Fruit fly (Drosophila melanogaster) whole organism, embryonic: Measurements from ENCODE around the gene mRpL30.

Experiments used
- Asciz ChIP-seq: fragments of 200-800 bp; sonication (Bioruptor generic); optimal IDR thresholded peaks from 2 replicates; lab custom pipeline; 2017; ENCODE audit warnings: missing biosample characterization, mild to moderate bottlenecking, missing genetic modification characterization, missing genetic modification reagents
- Awh ChIP-seq: fragments of 200-800 bp; sonication (Bioruptor generic); IDR thresholded peaks from 2 replicates; pipeline ENCODE4, ENCODE4 v1.3.6; 2022; ENCODE audit warnings: missing biosample characterization, missing genetic modification characterization
- Bdp1 ChIP-seq: fragments of 200-800 bp; sonication (Bioruptor generic); optimal IDR thresholded peaks from 3 replicates; lab custom pipeline; 2016; ENCODE audit warnings: missing biosample characterization, missing genetic modification characterization
- CG10147 ChIP-seq: fragments of 200-800 bp; sonication (Bioruptor generic); optimal IDR thresholded peaks from 2 replicates; lab custom pipeline; 2019; ENCODE audit warnings: missing biosample characterization, mild to moderate bottlenecking, missing genetic modification characterization, moderate library complexity
- CG10209 ChIP-seq: fragments of 200-800 bp; sonication (Bioruptor generic); optimal IDR thresholded peaks from 3 replicates; lab custom pipeline; 2017; ENCODE audit warnings: missing biosample characterization, mild to moderate bottlenecking, missing genetic modification characterization, missing genetic modification reagents
- CG10274 ChIP-seq: fragments of 200-800 bp; sonication (Bioruptor generic); optimal IDR thresholded peaks from 3 replicates; lab custom pipeline; 2017; ENCODE audit warnings: missing biosample characterization, mild to moderate bottlenecking, missing genetic modification characterization
- CG12236 ChIP-seq: fragments of 200-800 bp; sonication (Bioruptor generic); optimal IDR thresholded peaks from 2 replicates; lab custom pipeline; 2016; ENCODE audit warnings: missing biosample characterization, missing genetic modification characterization
- CG12744 ChIP-seq: fragments of 200-800 bp; sonication (Bioruptor generic); optimal IDR thresholded peaks from 2 replicates; lab custom pipeline; 2016; ENCODE audit warnings: missing biosample characterization, missing genetic modification characterization
- CG15269 ChIP-seq: fragments of 200-800 bp; sonication (Bioruptor generic); optimal IDR thresholded peaks from 2 replicates; lab custom pipeline; 2018; ENCODE audit warnings: missing biosample characterization, mild to moderate bottlenecking, missing genetic modification characterization, moderate library complexity
- CG17912 ChIP-seq: fragments of 200-800 bp; sonication (Bioruptor generic); optimal IDR thresholded peaks from 2 replicates; lab custom pipeline; 2018; ENCODE audit warnings: missing biosample characterization, mild to moderate bottlenecking, missing genetic modification characterization
- CG18011 ChIP-seq: fragments of 200-800 bp; sonication (Bioruptor generic); optimal IDR thresholded peaks from 2 replicates; lab custom pipeline; 2017; ENCODE audit warnings: missing biosample characterization, missing genetic modification characterization, mild to moderate bottlenecking, moderate library complexity, missing genotype
- CG3163 ChIP-seq: fragments of 200-800 bp; sonication (Bioruptor generic); optimal IDR thresholded peaks from 3 replicates; lab custom pipeline; 2016; ENCODE audit warnings: missing biosample characterization, missing genetic modification characterization
- CG32767 ChIP-seq: fragments of 200-800 bp; sonication (Bioruptor generic); IDR thresholded peaks from 2 replicates; pipeline ENCODE4 v1.3.6; 2022; ENCODE audit warnings: missing biosample characterization, missing genetic modification characterization
- CG3995 ChIP-seq: fragments of 200-800 bp; sonication (Bioruptor generic); optimal IDR thresholded peaks from 3 replicates; lab custom pipeline; 2016; ENCODE audit warnings: missing biosample characterization, missing genetic modification characterization
- CG4404 ChIP-seq: fragments of 200-800 bp; sonication (Bioruptor generic); IDR thresholded peaks from 2 replicates; pipeline ENCODE4 v1.3.6; 2022; ENCODE audit warnings: missing biosample characterization, missing genetic modification characterization
- CG6854 ChIP-seq: fragments of 200-800 bp; sonication (Bioruptor generic); optimal IDR thresholded peaks from 3 replicates; lab custom pipeline; 2017; ENCODE audit warnings: missing biosample characterization, mild to moderate bottlenecking, missing genetic modification characterization
- CG8944 ChIP-seq: fragments of 200-800 bp; sonication (Bioruptor generic); optimal IDR thresholded peaks from 3 replicates; lab custom pipeline; 2016; ENCODE audit warnings: missing biosample characterization, missing genetic modification characterization
- CkIIα-i1 ChIP-seq: fragments of 200-800 bp; sonication (Bioruptor generic); IDR thresholded peaks from 2 replicates; pipeline ENCODE4 v1.3.6; 2022; ENCODE audit warnings: missing biosample characterization, missing genetic modification characterization
- Dad ChIP-seq: fragments of 200-800 bp; sonication (Bioruptor generic); optimal IDR thresholded peaks from 3 replicates; lab custom pipeline; 2016; ENCODE audit warnings: missing biosample characterization, missing genetic modification characterization
- Dp ChIP-seq: fragments of 200-800 bp; sonication (Bioruptor generic); optimal IDR thresholded peaks from 2 replicates; lab custom pipeline; 2018; ENCODE audit warnings: missing biosample characterization, mild to moderate bottlenecking, missing genetic modification characterization, moderate library complexity
- Elba2 ChIP-seq: fragments of 200-800 bp; sonication (Bioruptor generic); optimal IDR thresholded peaks from 3 replicates; lab custom pipeline; 2016; ENCODE audit warnings: missing biosample characterization, missing genetic modification characterization
- Fer3 ChIP-seq: fragments of 200-800 bp; sonication (Bioruptor generic); optimal IDR thresholded peaks from 2 replicates; lab custom pipeline; 2018; ENCODE audit warnings: missing biosample characterization, mild to moderate bottlenecking, missing genetic modification characterization, moderate library complexity
- Gug ChIP-seq: fragments of 200-800 bp; sonication (Bioruptor generic); IDR thresholded peaks from 4 replicates; pipeline ENCODE4 v1.3.6; 2022; ENCODE audit warnings: missing biosample characterization, missing genetic modification characterization
- HmgD ChIP-seq: fragments of 200-800 bp; sonication (Bioruptor generic); optimal IDR thresholded peaks from 3 replicates; lab custom pipeline; 2016; ENCODE audit warnings: missing biosample characterization, missing genetic modification characterization
- Hmr ChIP-seq: fragments of 200-800 bp; sonication (Bioruptor generic); optimal IDR thresholded peaks from 3 replicates; lab custom pipeline; 2017; ENCODE audit warnings: mild to moderate bottlenecking, missing biosample characterization, missing genetic modification reagents, missing genetic modification characterization
- Hr78 ChIP-seq, 2 experiments: fragments of 200-800 bp in 1 of 2; fragments of >200 bp in 1 of 2; sonication (Bioruptor generic) in 1 of 2; optimal IDR thresholded peaks; 2 replicates each; lab custom pipeline; 2017 to 2019; ENCODE audit warnings: missing biosample characterization in 2 of 2, missing genetic modification characterization in 2 of 2, mild to moderate bottlenecking in 1 of 2, moderate library complexity in 1 of 2
- Hsf ChIP-seq: fragments of 200-800 bp; sonication (Bioruptor generic); optimal IDR thresholded peaks from 3 replicates; lab custom pipeline; 2016; ENCODE audit warnings: missing biosample characterization, missing genetic modification characterization
- Lpt ChIP-seq: fragments of >200 bp; optimal IDR thresholded peaks from 2 replicates; lab custom pipeline; 2018; ENCODE audit warnings: missing biosample characterization, missing genetic modification characterization
- Mes4 ChIP-seq: fragments of 200-800 bp; sonication (Bioruptor generic); optimal IDR thresholded peaks from 2 replicates; lab custom pipeline; 2016; ENCODE audit warnings: missing biosample characterization, missing genetic modification characterization
- Mrtf ChIP-seq: fragments of 200-800 bp; sonication (Bioruptor generic); IDR thresholded peaks from 3 replicates; pipeline ENCODE4 v1.3.6; 2022; ENCODE audit warnings: missing biosample characterization, missing genetic modification characterization
- Oaz ChIP-seq: fragments of 200-800 bp; sonication (Bioruptor generic); IDR thresholded peaks from 2 replicates; pipeline ENCODE4 v1.3.6; 2022; ENCODE audit warnings: missing biosample characterization, missing genetic modification characterization
- Poxn ChIP-seq: fragments of 200-800 bp; sonication (Bioruptor generic); IDR thresholded peaks from 2 replicates; pipeline ENCODE4 v1.3.6; 2022; ENCODE audit warnings: missing biosample characterization, missing genetic modification characterization
- ato ChIP-seq: fragments of 200-800 bp; sonication (Bioruptor generic); IDR thresholded peaks from 2 replicates; pipeline ENCODE4 v1.3.6; 2022; ENCODE audit warnings: missing biosample characterization, missing genetic modification characterization; ENCODE audit not compliant: partially characterized antibody
- bsh ChIP-seq, 2 experiments: fragments of 200-800 bp; sonication (Bioruptor generic); optimal IDR thresholded peaks; 2 replicates each; lab custom pipeline; 2017 to 2018; ENCODE audit warnings: mild to moderate bottlenecking in 2 of 2, missing biosample characterization in 2 of 2, missing genetic modification characterization in 2 of 2, moderate library complexity in 1 of 2
- cad ChIP-seq: fragments of >200 bp; optimal IDR thresholded peaks from 2 replicates; lab custom pipeline; 2017; ENCODE audit warnings: missing biosample characterization, missing genetic modification characterization
- chif ChIP-seq, 2 experiments: fragments of 200-800 bp; sonication (Bioruptor generic); optimal IDR thresholded peaks; 3 replicates each; lab custom pipeline; 2016; ENCODE audit warnings: missing biosample characterization in 2 of 2, missing genetic modification characterization in 2 of 2
- chinmo ChIP-seq: fragments of 200-800 bp; sonication (Bioruptor generic); IDR thresholded peaks from 4 replicates; pipeline ENCODE4 v1.3.6; 2022; ENCODE audit warnings: missing biosample characterization, missing genetic modification characterization; ENCODE audit not compliant: partially characterized antibody
- eve ChIP-seq, 2 experiments: fragments of >200 bp; optimal IDR thresholded peaks; 2 replicates each; lab custom pipeline; 2017; ENCODE audit warnings: missing biosample characterization in 2 of 2, missing genetic modification characterization in 2 of 2
- eyg ChIP-seq: fragments of 200-800 bp; sonication (Bioruptor generic); optimal IDR thresholded peaks from 3 replicates; lab custom pipeline; 2016; ENCODE audit warnings: missing biosample characterization, missing genetic modification characterization
- gcm ChIP-seq: fragments of 200-800 bp; sonication (Bioruptor generic); optimal IDR thresholded peaks from 2 replicates; lab custom pipeline; 2019; ENCODE audit warnings: missing biosample characterization, mild to moderate bottlenecking, missing genetic modification characterization, moderate library complexity
- kah ChIP-seq: fragments of 200-800 bp; sonication (Bioruptor generic); optimal IDR thresholded peaks from 2 replicates; lab custom pipeline; 2018; ENCODE audit warnings: missing biosample characterization, mild to moderate bottlenecking, missing genetic modification characterization
- maf-S ChIP-seq: fragments of 200-800 bp; sonication (Bioruptor generic); optimal IDR thresholded peaks from 2 replicates; lab custom pipeline; 2016; ENCODE audit warnings: missing biosample characterization, missing genetic modification characterization
- pzg ChIP-seq: fragments of 200-800 bp; sonication (Bioruptor generic); optimal IDR thresholded peaks from 3 replicates; lab custom pipeline; 2018; ENCODE audit warnings: missing biosample characterization, mild to moderate bottlenecking, missing genetic modification characterization, moderate library complexity
- slbo ChIP-seq: fragments of 200-800 bp; sonication (Bioruptor generic); IDR thresholded peaks from 2 replicates; pipeline ENCODE4 v1.3.6; 2022; ENCODE audit warnings: missing biosample characterization, missing genetic modification characterization
- so ChIP-seq: fragments of 200-800 bp; sonication (Bioruptor generic); IDR thresholded peaks from 3 replicates; pipeline ENCODE4 v1.3.6; 2022; ENCODE audit warnings: missing biosample characterization, missing genetic modification characterization
- sr ChIP-seq: fragments of 200-800 bp; sonication (Bioruptor generic); IDR thresholded peaks from 3 replicates; pipeline ENCODE4 v1.3.6; 2022; ENCODE audit warnings: missing biosample characterization, missing genetic modification characterization
- stc ChIP-seq: fragments of 200-800 bp; sonication (Bioruptor generic); IDR thresholded peaks from 2 replicates; pipeline ENCODE4 v1.3.6; 2022; ENCODE audit warnings: missing biosample characterization, missing genetic modification characterization
- tup ChIP-seq: fragments of 200-800 bp; sonication (Bioruptor generic); optimal IDR thresholded peaks from 2 replicates; lab custom pipeline; 2016; ENCODE audit warnings: missing biosample characterization, mild to moderate bottlenecking, missing genetic modification characterization, moderate library complexity
- yki ChIP-seq: fragments of >200 bp; optimal IDR thresholded peaks from 3 replicates; lab custom pipeline; 2018
- zf30C ChIP-seq: fragments of 200-800 bp; sonication (Bioruptor generic); optimal IDR thresholded peaks from 3 replicates; lab custom pipeline; 2018; ENCODE audit warnings: missing biosample characterization, mild to moderate bottlenecking, missing genetic modification characterization

Gene mRpL30

DNA sequence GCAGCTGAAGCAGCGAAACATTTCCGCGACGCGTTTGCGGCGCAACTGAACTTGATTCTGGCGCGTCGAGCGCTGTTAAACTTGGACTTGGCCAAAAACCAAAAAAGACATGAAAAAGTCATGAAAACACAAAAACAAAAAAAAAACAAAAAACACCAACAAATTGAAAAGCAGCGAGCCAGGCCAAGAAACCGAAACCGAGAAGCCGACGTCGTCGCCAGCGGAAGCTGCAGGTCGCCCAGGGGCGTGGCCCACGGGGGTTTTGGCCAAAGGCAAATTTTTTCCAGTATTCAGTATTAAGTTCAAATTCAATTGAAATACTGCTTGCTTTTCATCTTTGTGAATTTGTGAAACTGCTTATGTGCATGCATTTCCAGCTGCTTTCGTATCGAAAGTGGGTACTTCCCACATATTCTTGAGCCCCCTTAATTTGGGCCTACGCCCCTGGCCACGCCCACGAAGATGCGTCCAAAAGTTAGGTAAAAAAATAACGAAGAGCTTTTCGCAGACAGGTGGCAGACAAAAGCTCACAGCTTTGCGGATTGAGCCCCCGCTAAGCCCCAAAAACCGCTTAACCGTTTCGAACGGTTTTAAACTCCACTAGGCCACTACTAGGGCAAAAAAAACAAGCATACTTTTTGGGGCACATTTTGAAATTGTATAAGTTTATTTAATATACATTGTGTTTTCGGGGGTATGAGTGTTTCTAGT lies 19.1 kb downstream of the mRpL30 start, which contains the start of gene CG3009 (continued):
- TF ChIP-seq Lpt (GFP tag; lab: Kevin White, UChicago) (no peak), yki (lab: Kevin White, UChicago) (no peak), CG8944 (GFP tag; lab: Kevin White, UChicago) (peak; percentile 98), Asciz (GFP tag; lab: Kevin White, UChicago) (peak; percentile 94), Dad (peak; percentile 98), so (GFP tag; lab: Robert Waterston, UW) (peak; percentile 98), CG10274 (GFP tag; lab: Kevin White, UChicago) (peak; percentile 93), CG32767 (peak; percentile 96), ato (GFP tag; lab: Robert Waterston, UW) (no peak), chif (GFP tag; optimal IDR thresholded peaks at IDR 0.05; lab: Kevin White, UChicago) (peak; percentile 95 to 97), Hsf (GFP tag; lab: Kevin White, UChicago) (peak; percentile 98), CG4404 (GFP tag; lab: Robert Waterston, UW) (peak; percentile 94), tup (GFP tag; lab: Kevin White, UChicago) (peak; percentile 95), CG18011 (GFP tag; lab: Kevin White, UChicago) (peak; percentile 98), bsh (GFP tag; optimal IDR thresholded peaks at IDR 0.05; lab: Kevin White, UChicago) (peak; percentile 94 to 95), sr (GFP tag; lab: Robert Waterston, UW) (peak; percentile 99), Fer3 (tag; lab: Kevin White, UChicago) (peak; percentile 96), eyg (GFP tag; lab: Kevin White, UChicago) (peak; percentile 97), maf-S (peak; percentile 97), CG10147 (GFP tag; lab: Kevin White, UChicago) (peak; percentile 97), CG3995 (GFP tag; lab: Kevin White, UChicago) (peak; percentile 79), gcm (peak; percentile 96), Hr78 (GFP tag; optimal IDR thresholded peaks at IDR 0.05; lab: Kevin White, UChicago) (peak in 1 of 2 experiments; percentile 94), Elba2 (GFP tag; lab: Kevin White, UChicago) (peak; percentile 30), Dp (GFP tag; lab: Kevin White, UChicago) (peak; percentile 39), slbo (GFP tag; lab: Robert Waterston, UW) (peak; percentile 99), Poxn (peak; percentile 95), Awh (GFP tag; lab: Robert Waterston, UW) (peak; percentile 97), HmgD (GFP tag; lab: Kevin White, UChicago) (peak; percentile 98), zf30C (GFP tag; lab: Kevin White, UChicago) (peak; percentile 16), Mes4 (GFP tag; lab: Kevin White, UChicago) (peak; percentile 97), CG12744 (peak; percentile 97), Gug (GFP tag; lab: Robert Waterston, UW) (peak; percentile 98), Bdp1 (peak; percentile 92), CG3163 (peak; percentile 92), Mrtf (peak; percentile 98), CG10209 (GFP tag; lab: Kevin White, UChicago) (peak; percentile 97), CG12236 (peak; percentile 95), Hmr (peak; percentile 99), CG17912 (peak; percentile 74), CG15269 (tag; lab: Kevin White, UChicago) (peak; percentile 98), stc (GFP tag; lab: Robert Waterston, UW) (peak; percentile 97), CkIIα-i1 (GFP tag; lab: Robert Waterston, UW) (peak; percentile 90), eve (GFP tag; optimal IDR thresholded peaks at IDR 0.05; lab: Kevin White, UChicago) (peak in 1 of 2 experiments; percentile 98), Oaz (peak; percentile 96), cad (GFP tag; lab: Kevin White, UChicago) (no peak), pzg (peak; percentile 45), kah (GFP tag; lab: Kevin White, UChicago) (peak; percentile 94), CG6854 (GFP tag; lab: Kevin White, UChicago) (peak; percentile 97), chinmo (GFP tag; lab: Robert Waterston, UW) (peak; percentile 81; the same call in 1 of the 4 replicates)
